Worm (Caenorhabditis elegans): ENCODE results near the gene col-19.

DNA sequence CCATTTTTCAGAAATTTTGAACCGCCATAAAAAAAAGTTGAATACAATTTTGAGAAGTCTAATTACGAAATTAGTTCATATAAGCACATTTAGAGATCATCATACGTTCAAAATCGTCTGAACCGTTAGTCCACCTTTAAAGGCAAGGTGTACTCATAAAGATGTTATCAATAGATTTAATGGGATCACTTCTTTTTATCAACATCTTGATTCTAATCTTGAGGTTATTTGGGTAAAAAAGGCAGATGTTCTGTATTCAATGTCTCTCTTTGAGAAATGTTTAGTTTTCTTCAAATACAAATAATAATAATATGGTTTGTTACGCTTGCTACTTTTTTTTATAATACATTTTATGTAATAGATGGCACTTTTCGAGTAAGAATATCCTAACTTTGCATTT lies 37.8 kb downstream of the col-19 start:
- TF ChIP-seq zag-1 (tag; optimal IDR thresholded peaks at IDR 0.05) (no peak), ces-1 (GFP tag; optimal IDR thresholded peaks at IDR 0.05) (no peak), irx-1 (tag; optimal IDR thresholded peaks at IDR 0.05) (no peak)

Data from whole organism, L1 larva.